Worm (Caenorhabditis elegans): ENCODE measurements around the gene F11G11.13.

The F11G11.13 gene

DNA sequence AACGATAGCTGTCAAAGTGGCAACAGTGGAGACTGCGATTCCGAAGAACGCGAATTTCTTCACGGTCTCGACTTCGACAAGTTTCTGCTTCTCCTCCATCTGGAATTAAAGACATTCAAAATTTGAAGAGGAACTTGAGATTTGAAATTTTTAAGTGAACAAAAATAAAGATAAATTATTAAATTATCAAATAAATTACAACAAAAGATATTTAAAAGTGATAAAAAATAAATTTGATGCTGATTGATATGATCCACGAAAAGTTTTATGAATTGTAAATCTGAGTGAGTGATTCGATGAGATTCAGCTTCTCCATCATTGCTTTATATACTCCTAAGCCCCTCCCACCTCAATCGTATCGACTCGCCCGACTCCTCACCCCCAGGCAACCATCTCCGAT is 8.5 kb downstream of the F11G11.13 start, which contains the start of gene col-17:
col-17 (minus strand) TSS at position 101 of the 400 bp plus-strand sequence.
- TF ChIP-seq F22D6.2 (tag; optimal IDR thresholded peaks at IDR 0.05): no peak

DNA sequence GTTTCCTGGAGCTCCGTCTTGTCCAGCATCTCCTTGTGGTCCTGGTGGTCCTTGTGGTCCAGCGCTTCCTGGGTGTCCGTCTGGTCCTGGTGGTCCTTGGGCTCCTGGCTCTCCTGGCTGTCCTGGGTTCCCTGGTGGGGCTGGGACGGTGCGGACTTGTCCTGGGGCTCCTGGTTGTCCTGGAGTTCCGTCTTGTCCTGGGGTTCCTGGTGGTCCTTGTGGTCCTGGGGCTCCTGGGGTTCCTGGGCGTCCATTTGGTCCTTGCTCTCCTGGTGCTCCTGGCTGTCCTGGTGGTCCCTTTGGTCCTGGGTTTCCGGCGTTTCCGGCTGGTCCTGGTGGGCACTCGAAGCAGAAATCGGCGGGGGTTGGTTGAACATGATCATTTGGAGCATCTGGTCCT is 9.2 kb downstream of the F11G11.13 start:
- 0 out of 2 replicates have a peak, but pooled peaks have one; percentile 7 for TF ChIP-seq egl-44 (GFP tag; IDR thresholded peaks at IDR 0.05)
- 0 out of 2 replicates have a peak, but pooled peaks have one; percentile 33 for TF ChIP-seq dox-1 (GFP tag; IDR thresholded peaks at IDR 0.05)
- TF ChIP-seq ceh-58 (GFP tag; IDR thresholded peaks at IDR 0.05): 0 out of 2 replicates have a peak, but pooled peaks have one; percentile 11
- TF ChIP-seq zfh-2 (GFP tag; conservative IDR thresholded peaks at IDR 0.05): peak; percentile 77
- TF ChIP-seq egrh-3 (GFP tag; IDR thresholded peaks at IDR 0.05): peak; percentile 91

ce11 chrII:4866045-4866444 is 9.9 kb downstream of the F11G11.13 start:
- TF ChIP-seq T26A5.8 (tag; optimal IDR thresholded peaks at IDR 0.05) (no peak), rec-8 (tag; optimal IDR thresholded peaks at IDR 0.05) (no peak), F55B11.4 (tag; optimal IDR thresholded peaks at IDR 0.05; ENCODE audit: borderline replicate concordance, insufficient read depth) (no peak), die-1 (tag; optimal IDR thresholded peaks at IDR 0.05) (no peak), mel-28 (tag; optimal IDR thresholded peaks at IDR 0.05; ENCODE audit: borderline replicate concordance) (no peak), nfya-2 (GFP tag; IDR thresholded peaks at IDR 0.05) (no peak), somi-1 (GFP tag; optimal IDR thresholded peaks at IDR 0.05) (no peak), fkh-3 (tag; optimal IDR thresholded peaks at IDR 0.05) (no peak), unc-62 (GFP tag; optimal IDR thresholded peaks at IDR 0.05) (no peak), ztf-22 (GFP tag; optimal IDR thresholded peaks at IDR 0.05) (no peak), C06A6.2 (GFP tag; conservative IDR thresholded peaks at IDR 0.05) (no peak), ceh-27 (GFP tag; optimal IDR thresholded peaks at IDR 0.05) (no peak), lin-54 (GFP tag; optimal IDR thresholded peaks at IDR 0.05) (no peak), C17E4.6 (GFP tag; IDR thresholded peaks at IDR 0.05) (no peak), F22D6.2 (tag; optimal IDR thresholded peaks at IDR 0.05) (no peak), attf-6 (GFP tag; IDR thresholded peaks at IDR 0.05) (no peak), nhr-27 (tag; optimal IDR thresholded peaks at IDR 0.05) (no peak), T07F8.4 (tag; optimal IDR thresholded peaks at IDR 0.05) (no peak)

DNA sequence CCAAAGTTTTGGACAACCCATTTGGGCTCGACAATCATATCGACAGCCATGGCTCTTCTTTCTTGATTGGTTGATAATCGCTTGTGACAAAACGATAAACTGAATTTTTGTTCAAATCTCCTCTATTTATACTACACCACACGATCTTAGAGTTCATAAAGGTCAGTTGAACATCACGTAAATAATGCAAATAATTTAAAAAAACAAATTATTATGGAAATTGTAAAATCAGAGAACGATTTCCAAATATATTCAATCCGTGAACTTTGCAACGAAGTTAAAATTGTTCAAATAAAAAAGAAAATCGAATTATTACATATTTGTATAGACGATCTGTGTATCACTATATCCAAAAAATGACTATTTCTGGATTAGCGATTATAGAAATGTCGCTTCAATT is 12.6 kb downstream of the F11G11.13 start, which contains the start of the genes mpst-4 and F11G11.14:
mpst-4 (minus strand) TSS at position 101 of the 400 bp plus-strand sequence.
F11G11.14 (plus strand) TSS at position 325 of the 400 bp plus-strand sequence.
- TF ChIP-seq unc-130 (GFP tag; optimal IDR thresholded peaks at IDR 0.05): no peak
- TF ChIP-seq nfyb-1 (GFP tag; IDR thresholded peaks at IDR 0.05): no peak
- no peak for TF ChIP-seq hmg-20 (GFP tag; IDR thresholded peaks at IDR 0.05)
- TF ChIP-seq die-1 (tag; optimal IDR thresholded peaks at IDR 0.05): no peak
- no peak for TF ChIP-seq hsf-1 (GFP tag; IDR thresholded peaks at IDR 0.05)
- TF ChIP-seq zim-3 (tag; optimal IDR thresholded peaks at IDR 0.05): no peak
- no peak for TF ChIP-seq ztf-22 (GFP tag; optimal IDR thresholded peaks at IDR 0.05)
- no peak for TF ChIP-seq dox-1 (GFP tag; IDR thresholded peaks at IDR 0.05)
- TF ChIP-seq K12H6.12 (tag; optimal IDR thresholded peaks at IDR 0.05): no peak
- no peak for TF ChIP-seq nhr-80 (tag; optimal IDR thresholded peaks at IDR 0.05)
- TF ChIP-seq lin-35 (GFP tag; optimal IDR thresholded peaks at IDR 0.05): no peak
- no peak for TF ChIP-seq F10E7.11 (tag; optimal IDR thresholded peaks at IDR 0.05)
- no peak for TF ChIP-seq let-526 (GFP tag; IDR thresholded peaks at IDR 0.05)
- TF ChIP-seq nhr-179 (tag; optimal IDR thresholded peaks at IDR 0.05): no peak
- TF ChIP-seq B0035.1 (tag; optimal IDR thresholded peaks at IDR 0.05): no peak
- no peak for TF ChIP-seq pbrm-1 (GFP tag; IDR thresholded peaks at IDR 0.05)
- TF ChIP-seq ztf-28 (GFP tag; IDR thresholded peaks at IDR 0.05): no peak

All from whole organism, young adult.